Fruit fly (Drosophila melanogaster): ENCODE data around the gene bor.

- TF ChIP-seq Ets98B (GFP tag; IDR thresholded peaks at IDR 0.05) = no peak
- TF ChIP-seq CG34367 (tag; optimal IDR thresholded peaks at IDR 0.05) = no peak
- TF ChIP-seq CG4496 (GFP tag; IDR thresholded peaks at IDR 0.05) = no peak
- no peak for TF ChIP-seq CG14655 (GFP tag; optimal IDR thresholded peaks at IDR 0.05)
- no peak for TF ChIP-seq EcR (GFP tag; optimal IDR thresholded peaks at IDR 0.05)
- no peak for TF ChIP-seq fd96Ca (GFP tag; IDR thresholded peaks at IDR 0.05)
- no peak for TF ChIP-seq D1 (tag; optimal IDR thresholded peaks at IDR 0.05)
- TF ChIP-seq CG32121 (GFP tag; IDR thresholded peaks at IDR 0.05) = no peak
- no peak for TF ChIP-seq gl (tag; optimal IDR thresholded peaks at IDR 0.05)
- no peak for TF ChIP-seq rn (GFP tag; IDR thresholded peaks at IDR 0.05)
- no peak for TF ChIP-seq CG17806 (tag; optimal IDR thresholded peaks at IDR 0.05)
- no peak for TF ChIP-seq CG13204 (GFP tag; optimal IDR thresholded peaks at IDR 0.05)
- no peak for TF ChIP-seq CG9948 (tag; optimal IDR thresholded peaks at IDR 0.05)
- no peak for TF ChIP-seq CG8301 (tag; optimal IDR thresholded peaks at IDR 0.05)
These were observed 23.9 kb upstream of the bor start for dm6 chr3R:16287850-16288249.

Data from whole organism, pupa.